Worm (Caenorhabditis elegans) whole organism, L1 larva: Measurements from ENCODE around the gene str-86.

Experiments used
- egl-27 ChIP-seq, 2 experiments: fragments of 150-350 bp in 1 of 2; sonication (generic microtip); optimal IDR thresholded peaks; 3 replicates each; lab custom pipeline; 2017 to 2018; ENCODE audit warnings: missing biosample characterization in 2 of 2, missing genetic modification characterization in 2 of 2, missing genetic modification reagents in 2 of 2
- sptf-1 ChIP-seq: fragments of 150-350 bp; optimal IDR thresholded peaks from 2 replicates; lab custom pipeline; 2014; ENCODE audit warnings: missing biosample characterization, missing genetic modification characterization
- sup-37 ChIP-seq: fragments of 200-800 bp; sonication (Bioruptor generic); optimal IDR thresholded peaks from 2 replicates; lab custom pipeline; 2018; ENCODE audit warnings: mild to moderate bottlenecking, missing genetic modification characterization, missing compliant biosample characterization

- TF ChIP-seq egl-27 (tag; optimal IDR thresholded peaks at IDR 0.05; lab: Kevin White, UChicago) (no peak), sup-37 (GFP tag; lab: Kevin White, UChicago) (no peak), sptf-1 (tag; lab: Kevin White, UChicago) (no peak)
Observed at ce11 chrV:9018871-9019270, 35.4 kb upstream of the str-86 start.
